Worm (Caenorhabditis elegans) whole organism, mixed stage, embryonic: ENCODE data around the gene str-8.

Experiments
- M03D4.4 ChIP-seq: sonication (generic microtip); optimal IDR thresholded peaks from 2 replicates; lab custom pipeline; 2017; ENCODE audit warnings: mild to moderate bottlenecking, missing genetic modification characterization, missing compliant biosample characterization
- blmp-1 ChIP-seq: fragments of 150-350 bp; optimal IDR thresholded peaks from 2 replicates; lab custom pipeline; 2014; ENCODE audit warnings: missing biosample characterization, missing genetic modification characterization
- ceh-43 ChIP-seq: fragments of 200-800 bp; sonication (Bioruptor generic); optimal IDR thresholded peaks from 2 replicates; lab custom pipeline; 2018; ENCODE audit warnings: mild to moderate bottlenecking, missing genetic modification characterization, moderate library complexity, missing compliant biosample characterization
- ceh-83 ChIP-seq: fragments of 200-800 bp; sonication (Bioruptor generic); optimal IDR thresholded peaks from 2 replicates; lab custom pipeline; 2018; ENCODE audit warnings: mild to moderate bottlenecking, missing genetic modification characterization, missing compliant biosample characterization
- ces-1 ChIP-seq: fragments of 150-350 bp; optimal IDR thresholded peaks from 2 replicates; lab custom pipeline; 2014; ENCODE audit warnings: missing biosample characterization, missing genetic modification reagents, missing genetic modification characterization
- cnd-1 ChIP-seq: fragments of 200-800 bp; sonication (Bioruptor generic); optimal IDR thresholded peaks from 2 replicates; lab custom pipeline; 2018; ENCODE audit warnings: mild to moderate bottlenecking, missing genetic modification characterization, missing compliant biosample characterization
- drap-1 ChIP-seq: fragments of 200-800 bp; sonication (Bioruptor generic); optimal IDR thresholded peaks from 3 replicates; lab custom pipeline; 2018; ENCODE audit warnings: mild to moderate bottlenecking, missing genetic modification characterization, missing compliant biosample characterization
- elt-1 ChIP-seq: sonication (generic microtip); optimal IDR thresholded peaks from 2 replicates; lab custom pipeline; 2017; ENCODE audit warnings: missing genetic modification characterization, mild to moderate bottlenecking, missing compliant biosample characterization, antibody characterized with exemption, moderate library complexity, borderline replicate concordance; ENCODE audit not compliant: insufficient read depth
- elt-3 ChIP-seq: fragments of 150-350 bp; optimal IDR thresholded peaks from 2 replicates; lab custom pipeline; 2014; ENCODE audit warnings: missing biosample characterization, missing genetic modification characterization
- ham-2 ChIP-seq: fragments of 200-800 bp; sonication (Bioruptor generic); optimal IDR thresholded peaks from 2 replicates; lab custom pipeline; 2018; ENCODE audit warnings: mild to moderate bottlenecking, missing genetic modification characterization, missing compliant biosample characterization
- hlh-1 ChIP-seq: fragments of 150-350 bp; optimal IDR thresholded peaks from 2 replicates; lab custom pipeline; 2014; ENCODE audit warnings: missing biosample characterization, missing genetic modification reagents, missing genetic modification characterization
- lin-13 ChIP-seq: fragments of 150-350 bp; optimal IDR thresholded peaks from 2 replicates; lab custom pipeline; 2014; ENCODE audit warnings: missing biosample characterization, missing genetic modification characterization
- lin-32 ChIP-seq: fragments of 200-800 bp; sonication (Bioruptor generic); optimal IDR thresholded peaks from 2 replicates; lab custom pipeline; 2018; ENCODE audit warnings: mild to moderate bottlenecking, missing genetic modification characterization, missing compliant biosample characterization
- lsy-2 ChIP-seq: fragments of 150-350 bp; optimal IDR thresholded peaks from 2 replicates; lab custom pipeline; 2014; ENCODE audit warnings: missing biosample characterization, missing genetic modification characterization
- mab-5 ChIP-seq: fragments of 150-350 bp; optimal IDR thresholded peaks from 2 replicates; lab custom pipeline; 2014; ENCODE audit warnings: missing biosample characterization, missing genetic modification characterization
- mep-1 ChIP-seq: fragments of 150-350 bp; optimal IDR thresholded peaks from 2 replicates; lab custom pipeline; 2017; ENCODE audit warnings: missing biosample characterization, missing genetic modification reagents, missing genetic modification characterization, inconsistent platforms
- mls-2 ChIP-seq: sonication (generic microtip); optimal IDR thresholded peaks from 2 replicates; lab custom pipeline; 2016; ENCODE audit warnings: mild to moderate bottlenecking, missing genetic modification characterization, moderate library complexity, missing compliant biosample characterization
- nhr-12 ChIP-seq: fragments of 150-350 bp; optimal IDR thresholded peaks from 2 replicates; lab custom pipeline; 2014; ENCODE audit warnings: missing biosample characterization, missing genetic modification characterization
- nhr-2 ChIP-seq: fragments of 150-350 bp; optimal IDR thresholded peaks from 2 replicates; lab custom pipeline; 2014; ENCODE audit warnings: missing biosample characterization, missing genetic modification characterization
- nhr-237 ChIP-seq: fragments of 150-350 bp; optimal IDR thresholded peaks from 2 replicates; lab custom pipeline; 2014; ENCODE audit warnings: missing biosample characterization, missing genetic modification characterization
- nhr-28 ChIP-seq: fragments of 150-350 bp; optimal IDR thresholded peaks from 2 replicates; lab custom pipeline; 2014; ENCODE audit warnings: missing biosample characterization, missing genetic modification characterization
- nhr-76 ChIP-seq: sonication (generic microtip); optimal IDR thresholded peaks from 2 replicates; lab custom pipeline; 2017; ENCODE audit warnings: missing biosample characterization, missing genetic modification characterization
- pha-4 ChIP-seq: fragments of 150-350 bp; optimal IDR thresholded peaks from 2 replicates; lab custom pipeline; 2018; ENCODE audit warnings: missing biosample characterization, missing genetic modification reagents, missing genetic modification characterization
- sem-2 ChIP-seq: fragments of 200-800 bp; sonication (Bioruptor generic); optimal IDR thresholded peaks from 2 replicates; lab custom pipeline; 2018; ENCODE audit warnings: mild to moderate bottlenecking, missing genetic modification characterization, missing compliant biosample characterization
- snpc-4 ChIP-seq: fragments of 150-350 bp; optimal IDR thresholded peaks from 2 replicates; lab custom pipeline; 2014; ENCODE audit warnings: missing biosample characterization, missing genetic modification characterization
- tbx-8 ChIP-seq: fragments of 200-800 bp; sonication (Bioruptor generic); optimal IDR thresholded peaks from 2 replicates; lab custom pipeline; 2018; ENCODE audit warnings: mild to moderate bottlenecking, missing genetic modification characterization, moderate library complexity, missing compliant biosample characterization
- unc-120 ChIP-seq: sonication (generic microtip); optimal IDR thresholded peaks from 2 replicates; lab custom pipeline; 2017; ENCODE audit warnings: missing genetic modification characterization, missing compliant biosample characterization; ENCODE audit not compliant: poor library complexity, severe bottlenecking
- unc-39 ChIP-seq: fragments of 150-350 bp; optimal IDR thresholded peaks from 2 replicates; lab custom pipeline; 2014; ENCODE audit warnings: missing biosample characterization, missing genetic modification characterization
- unc-62 ChIP-seq: fragments of 150-350 bp; optimal IDR thresholded peaks from 2 replicates; lab custom pipeline; 2014; ENCODE audit warnings: missing biosample characterization, missing genetic modification reagents, missing genetic modification characterization
- zip-8 ChIP-seq: fragments of 150-350 bp; optimal IDR thresholded peaks from 2 replicates; lab custom pipeline; 2014; ENCODE audit warnings: missing biosample characterization, missing genetic modification characterization

str-8 gene

ce11 chrV:15721431-15721830 lies 33.4 kb upstream of the str-8 start:
- TF ChIP-seq snpc-4 (tag; lab: Kevin White, UChicago), result no peak
- TF ChIP-seq unc-39 (tag; lab: Kevin White, UChicago), result no peak
- TF ChIP-seq nhr-12 (tag; lab: Kevin White, UChicago), result no peak
- TF ChIP-seq sem-2, result no peak
- no peak for TF ChIP-seq tbx-8 (GFP tag; lab: Kevin White, UChicago)
- TF ChIP-seq hlh-1, result no peak
- TF ChIP-seq lin-13, result no peak
- no peak for TF ChIP-seq zip-8
- TF ChIP-seq ham-2 (GFP tag; lab: Kevin White, UChicago), result no peak
- no peak for TF ChIP-seq elt-3 (tag; lab: Kevin White, UChicago)
- TF ChIP-seq blmp-1 (tag; lab: Kevin White, UChicago), result no peak
- TF ChIP-seq lsy-2, result no peak
- no peak for TF ChIP-seq nhr-76 (tag; lab: Kevin White, UChicago)
- no peak for TF ChIP-seq unc-62 (GFP tag; lab: Kevin White, UChicago)
- TF ChIP-seq ceh-43, result no peak
- no peak for TF ChIP-seq mep-1
- no peak for TF ChIP-seq pha-4 (tag; lab: Kevin White, UChicago)
- TF ChIP-seq lin-32 (GFP tag; lab: Kevin White, UChicago), result no peak

- TF ChIP-seq M03D4.4 (tag; lab: Kevin White, UChicago), result no peak
Measured at ce11 chrV:15721888-15722287, 32.9 kb upstream of the str-8 start, which contains the start of gene srh-140. TSS of gene srh-140 (plus strand) at chrV:15722188.

- TF ChIP-seq snpc-4 (tag; lab: Kevin White, UChicago) (no peak), lin-32 (GFP tag; lab: Kevin White, UChicago) (no peak)
Measured at ce11 chrV:15726610-15727009, 28.2 kb upstream of the str-8 start, which contains the start of the genes irld-57 and sfxn-1.3. TSS of gene irld-57 (minus strand) at chrV:15726710. TSS of gene sfxn-1.3 (plus strand) at chrV:15726841.

DNA sequence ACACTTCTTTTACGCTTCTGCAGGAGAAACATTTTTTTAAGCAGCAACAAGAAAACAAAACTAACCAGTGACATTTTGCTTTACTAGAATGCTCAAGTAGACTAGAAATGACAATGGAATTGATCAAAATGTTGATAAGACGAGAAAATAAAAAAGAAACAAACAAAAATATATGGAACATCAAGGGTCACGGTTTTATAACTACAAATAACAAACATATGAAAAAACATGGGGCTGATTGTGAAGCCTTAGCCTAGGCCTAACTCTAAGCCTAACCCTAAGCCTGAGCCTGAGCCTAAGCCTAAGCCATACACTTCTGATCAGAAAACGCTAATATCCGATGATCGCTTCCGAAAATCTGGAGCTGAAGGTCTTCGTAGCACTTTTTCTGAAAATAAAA lies 24.4 kb upstream of the str-8 start, which contains the start of gene Y6E2A.10:
Gene Y6E2A.10 (minus strand): TSS at position 101 of the 400 bp plus-strand sequence.
- no peak for TF ChIP-seq nhr-237
- TF ChIP-seq unc-120 (tag; lab: Kevin White, UChicago), result no peak
- TF ChIP-seq elt-3 (tag; lab: Kevin White, UChicago), result no peak
- no peak for TF ChIP-seq nhr-28 (tag; lab: Kevin White, UChicago)
- no peak for TF ChIP-seq nhr-2 (tag; lab: Kevin White, UChicago)
- no peak for TF ChIP-seq ceh-83 (GFP tag; lab: Kevin White, UChicago)
- no peak for TF ChIP-seq elt-1 (tag; lab: Kevin White, UChicago)
- no peak for TF ChIP-seq mab-5 (tag; lab: Kevin White, UChicago)
- no peak for TF ChIP-seq pha-4 (tag; lab: Kevin White, UChicago)
- TF ChIP-seq lsy-2, result no peak
- TF ChIP-seq, all 35 proteins: peak for 0

ce11 chrV:15732209-15732608 lies 22.6 kb upstream of the str-8 start, which contains the start of gene str-38:
TSS of gene str-38 (minus strand) at chrV:15732309.
- no peak for TF ChIP-seq elt-1 (tag; lab: Kevin White, UChicago)
- no peak for TF ChIP-seq ceh-43
- no peak for TF ChIP-seq hlh-1
- TF ChIP-seq zip-8, result no peak
- no peak for TF ChIP-seq M03D4.4 (tag; lab: Kevin White, UChicago)
- TF ChIP-seq cnd-1 (tag; lab: Kevin White, UChicago), result no peak
- TF ChIP-seq mab-5 (tag; lab: Kevin White, UChicago), result no peak
- TF ChIP-seq unc-39 (tag; lab: Kevin White, UChicago), result no peak
- no peak for TF ChIP-seq blmp-1 (tag; lab: Kevin White, UChicago)
- TF ChIP-seq mls-2 (tag; lab: Kevin White, UChicago), result no peak
- no peak for TF ChIP-seq unc-120 (tag; lab: Kevin White, UChicago)

- no peak for TF ChIP-seq ces-1
- no peak for TF ChIP-seq drap-1
- TF ChIP-seq mls-2 (tag; lab: Kevin White, UChicago), result no peak
- TF ChIP-seq tbx-8 (GFP tag; lab: Kevin White, UChicago), result no peak
- TF ChIP-seq nhr-2 (tag; lab: Kevin White, UChicago), result no peak
- no peak for TF ChIP-seq unc-39 (tag; lab: Kevin White, UChicago)
- no peak for TF ChIP-seq elt-1 (tag; lab: Kevin White, UChicago)
Measured at ce11 chrV:15733020-15733419, 21.8 kb upstream of the str-8 start.
